Worm (Caenorhabditis elegans): ENCODE results near the gene spot-1.

spot-1 gene

DNA sequence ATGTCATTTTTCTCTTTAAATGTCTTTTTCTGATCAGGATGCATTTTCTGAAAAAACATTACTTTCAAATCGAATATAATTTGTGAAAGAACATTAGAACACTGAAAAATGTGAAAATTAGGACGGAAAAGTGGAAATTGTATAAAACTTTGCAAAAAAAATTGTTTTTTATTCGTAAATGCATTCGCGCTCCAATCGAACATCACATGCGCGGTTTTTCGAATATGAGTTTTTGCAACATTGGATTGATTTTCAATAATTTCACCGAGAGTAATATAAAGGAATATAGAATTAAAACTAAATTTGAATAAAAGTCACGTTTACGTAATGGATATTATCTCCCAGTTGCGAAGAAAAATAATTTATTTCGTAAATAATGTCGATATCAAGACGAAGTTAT lies at the start of gene spot-1, which contains the start of gene B0361.11 (continued):
- TF ChIP-seq ceh-63 (GFP tag; optimal IDR thresholded peaks at IDR 0.05) = no peak
- TF ChIP-seq jun-1 (tag; optimal IDR thresholded peaks at IDR 0.05) = peak; percentile 32
- no peak for TF ChIP-seq nhr-76 (tag; optimal IDR thresholded peaks at IDR 0.05)
- peak; percentile 22 for TF ChIP-seq egl-13 (tag; optimal IDR thresholded peaks at IDR 0.05)
- TF ChIP-seq mdl-1 (tag; optimal IDR thresholded peaks at IDR 0.05) = peak in 1 of 2 experiments; percentile 11
- TF ChIP-seq dpl-1 (GFP tag; optimal IDR thresholded peaks at IDR 0.05) = peak; percentile 93 to 97 (median 97)
- TF ChIP-seq irx-1 (tag; optimal IDR thresholded peaks at IDR 0.05) = peak; percentile 39
- TF ChIP-seq fos-1 (tag; optimal IDR thresholded peaks at IDR 0.05) = peak; percentile 18
- no peak for TF ChIP-seq mab-9 (GFP tag; IDR thresholded peaks at IDR 0.05)
- no peak for TF ChIP-seq ceh-90 (tag; optimal IDR thresholded peaks at IDR 0.05)
- no peak for TF ChIP-seq pqm-1 (tag; optimal IDR thresholded peaks at IDR 0.05)
- TF ChIP-seq blmp-1 (tag; optimal IDR thresholded peaks at IDR 0.05) = peak; percentile 55
- TF ChIP-seq skn-1 (tag; optimal IDR thresholded peaks at IDR 0.05) = peak; percentile 25
- no peak for TF ChIP-seq nhr-28 (tag; optimal IDR thresholded peaks at IDR 0.05)
- TF ChIP-seq nhr-19 (GFP tag; conservative IDR thresholded peaks at IDR 0.05) = peak; percentile 68
- no peak for TF ChIP-seq nhr-84 (tag; optimal IDR thresholded peaks at IDR 0.05)
- TF ChIP-seq mep-1 (tag; optimal IDR thresholded peaks at IDR 0.05) = peak; percentile 55
- TF ChIP-seq lin-15B (tag; optimal IDR thresholded peaks at IDR 0.05) = peak; percentile 53
- peak; percentile 34 for TF ChIP-seq F16B12.6 (tag; optimal IDR thresholded peaks at IDR 0.05)
- no peak for TF ChIP-seq ets-5 (GFP tag; IDR thresholded peaks at IDR 0.05)
- TF ChIP-seq pax-3 (tag; optimal IDR thresholded peaks at IDR 0.05) = no peak
- TF ChIP-seq egl-27 (tag; optimal IDR thresholded peaks at IDR 0.05) = no peak
- TF ChIP-seq zip-4 (GFP tag; optimal IDR thresholded peaks at IDR 0.05) = no peak
- TF ChIP-seq nhr-237 (tag; optimal IDR thresholded peaks at IDR 0.05) = no peak
- TF ChIP-seq zag-1 (tag; optimal IDR thresholded peaks at IDR 0.05) = no peak
- no peak for TF ChIP-seq ama-1 (optimal IDR thresholded peaks at IDR 0.05)
- TF ChIP-seq aha-1 (tag; optimal IDR thresholded peaks at IDR 0.05) = no peak
- TF ChIP-seq sptf-1 (tag; optimal IDR thresholded peaks at IDR 0.05) = no peak
- TF ChIP-seq isw-1 (GFP tag; IDR thresholded peaks at IDR 0.05) = peak; percentile 58
- TF ChIP-seq rnt-1 (tag; optimal IDR thresholded peaks at IDR 0.05) = peak; percentile 76
- peak; percentile 69 for TF ChIP-seq tbx-2 (tag; optimal IDR thresholded peaks at IDR 0.05)
- peak; percentile 83 for TF ChIP-seq nhr-85 (tag)
- no peak for TF ChIP-seq ceh-88 (GFP tag; IDR thresholded peaks at IDR 0.05)

DNA sequence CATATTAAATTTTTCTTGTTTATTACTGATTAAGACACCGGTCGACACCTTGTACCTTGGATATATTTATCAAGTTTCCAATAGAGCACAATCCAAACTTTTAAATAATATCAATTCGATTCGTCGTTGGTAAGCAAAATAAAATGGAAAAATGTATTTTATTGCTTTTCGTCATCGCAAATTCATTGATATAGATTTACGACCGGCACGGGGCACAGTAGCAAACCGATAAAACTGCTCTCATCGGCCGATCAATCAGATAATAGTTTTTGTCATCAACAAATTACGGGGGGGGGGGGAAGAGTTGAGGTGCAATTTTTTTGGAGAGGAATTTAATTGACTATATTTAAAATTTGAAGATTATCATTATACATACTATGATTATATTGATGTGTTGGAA lies 46.3 kb upstream of the spot-1 start:
- no peak for TF ChIP-seq ceh-8 (GFP tag; optimal IDR thresholded peaks at IDR 0.05)
- no peak for TF ChIP-seq lin-14 (GFP tag; optimal IDR thresholded peaks at IDR 0.05)
- no peak for TF ChIP-seq jun-1 (tag; optimal IDR thresholded peaks at IDR 0.05)
- TF ChIP-seq sup-37 (GFP tag; optimal IDR thresholded peaks at IDR 0.05) = no peak
- no peak for TF ChIP-seq F16B12.6 (tag; optimal IDR thresholded peaks at IDR 0.05)

DNA sequence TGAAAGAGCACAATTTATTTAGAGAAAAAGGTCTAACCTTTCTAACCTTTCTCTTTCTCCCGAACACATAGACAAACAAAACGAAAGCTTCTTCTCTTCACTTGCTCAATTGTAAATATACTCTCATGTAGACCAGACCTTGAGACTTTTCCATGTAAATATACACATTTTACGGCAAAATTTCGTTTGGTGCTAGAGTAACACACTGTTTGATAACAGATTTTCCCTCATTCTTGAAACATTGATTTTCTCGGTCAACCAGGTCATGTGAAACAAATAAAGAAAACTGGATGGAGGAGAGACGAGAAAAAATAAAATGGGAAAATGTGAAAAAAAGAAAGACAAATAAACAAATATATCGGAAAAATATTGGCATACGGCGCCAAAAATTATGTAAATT lies 44.9 kb upstream of the spot-1 start:
- TF ChIP-seq egl-13 (tag; optimal IDR thresholded peaks at IDR 0.05) = no peak
- peak in 1 of 2 experiments; percentile 12 for TF ChIP-seq lsy-2 (tag; optimal IDR thresholded peaks at IDR 0.05)
- no peak for TF ChIP-seq tlp-1 (tag; optimal IDR thresholded peaks at IDR 0.05)
- no peak for TF ChIP-seq efl-1 (optimal IDR thresholded peaks at IDR 0.05)
- no peak for TF ChIP-seq efl-1 (GFP tag; optimal IDR thresholded peaks at IDR 0.05 in 1 of 2)
- no peak for TF ChIP-seq ceh-63 (GFP tag; optimal IDR thresholded peaks at IDR 0.05)
- no peak for TF ChIP-seq fos-1 (tag; optimal IDR thresholded peaks at IDR 0.05)
- no peak for TF ChIP-seq mef-2 (tag; optimal IDR thresholded peaks at IDR 0.05)
- TF ChIP-seq elt-2 (tag; optimal IDR thresholded peaks at IDR 0.05) = peak; percentile 40
- TF ChIP-seq nhr-28 (tag; optimal IDR thresholded peaks at IDR 0.05) = no peak
- TF ChIP-seq nhr-71 (tag; optimal IDR thresholded peaks at IDR 0.05) = peak; percentile 5
- TF ChIP-seq sup-37 (GFP tag; optimal IDR thresholded peaks at IDR 0.05) = no peak
- no peak for TF ChIP-seq ceh-90 (tag; optimal IDR thresholded peaks at IDR 0.05)
- no peak for TF ChIP-seq nhr-11 (tag; optimal IDR thresholded peaks at IDR 0.05)
- TF ChIP-seq lin-15B (tag; optimal IDR thresholded peaks at IDR 0.05) = no peak
- no peak for TF ChIP-seq nhr-77 (tag; optimal IDR thresholded peaks at IDR 0.05)
- TF ChIP-seq lin-35 (GFP tag; optimal IDR thresholded peaks at IDR 0.05) = peak in 1 of 2 experiments; percentile 12
- no peak for TF ChIP-seq C34B4.2 (tag; optimal IDR thresholded peaks at IDR 0.05)
- TF ChIP-seq C16A3.4 (tag; optimal IDR thresholded peaks at IDR 0.05) = no peak
- TF ChIP-seq egl-27 (tag; optimal IDR thresholded peaks at IDR 0.05) = no peak
- no peak for TF ChIP-seq Y116A8C.19 (tag; optimal IDR thresholded peaks at IDR 0.05; ENCODE audit: borderline replicate concordance)
- no peak for TF ChIP-seq mab-9 (GFP tag; IDR thresholded peaks at IDR 0.05)
- TF ChIP-seq fkh-10 (GFP tag; optimal IDR thresholded peaks at IDR 0.05) = no peak
- TF ChIP-seq tbx-2 (tag; optimal IDR thresholded peaks at IDR 0.05) = peak; percentile 24
- no peak for TF ChIP-seq sox-4 (tag; optimal IDR thresholded peaks at IDR 0.05)
- no peak for TF ChIP-seq elt-3 (tag; optimal IDR thresholded peaks at IDR 0.05)
